Worm (Caenorhabditis elegans) whole organism, L1 larva: ENCODE results near the gene rbm-25.

Experiments
- C04F5.9 ChIP-seq: sonication (generic microtip); optimal IDR thresholded peaks from 2 replicates; lab custom pipeline; 2016; ENCODE audit warnings: missing genetic modification characterization, missing compliant biosample characterization
- F16B12.6 ChIP-seq: fragments of 150-350 bp; optimal IDR thresholded peaks from 2 replicates; lab custom pipeline; 2014; ENCODE audit warnings: missing biosample characterization, missing genetic modification characterization
- Y116A8C.19 ChIP-seq: sonication (generic microtip); optimal IDR thresholded peaks from 2 replicates; lab custom pipeline; 2016; ENCODE audit warnings: missing compliant biosample characterization, missing genetic modification characterization, borderline replicate concordance
- aha-1 ChIP-seq: fragments of 150-350 bp; optimal IDR thresholded peaks from 2 replicates; lab custom pipeline; 2014; ENCODE audit warnings: missing biosample characterization, missing genetic modification characterization
- aly-2 ChIP-seq: fragments of 150-350 bp; optimal IDR thresholded peaks from 2 replicates; lab custom pipeline; 2014; ENCODE audit warnings: missing biosample characterization, missing genetic modification characterization
- ama-1 ChIP-seq: fragments of 150-350 bp; optimal IDR thresholded peaks from 2 replicates; lab custom pipeline; 2014
- blmp-1 ChIP-seq: fragments of 150-350 bp; optimal IDR thresholded peaks from 2 replicates; lab custom pipeline; 2014; ENCODE audit warnings: missing biosample characterization, missing genetic modification characterization
- ceh-8 ChIP-seq: fragments of 200-800 bp; sonication (Bioruptor generic); optimal IDR thresholded peaks from 2 replicates; lab custom pipeline; 2018; ENCODE audit warnings: mild to moderate bottlenecking, missing genetic modification characterization, moderate library complexity, missing compliant biosample characterization
- ceh-90 ChIP-seq: sonication (generic microtip); optimal IDR thresholded peaks from 2 replicates; lab custom pipeline; 2016; ENCODE audit warnings: missing genetic modification characterization, missing compliant biosample characterization
- dpl-1 ChIP-seq, 3 experiments: fragments of 150-350 bp in 2 of 3; sonication (generic microtip) in 1 of 3; optimal IDR thresholded peaks; 2 replicates each; lab custom pipeline; 2014 to 2017; ENCODE audit warnings: missing biosample characterization in 3 of 3, missing genetic modification characterization in 3 of 3, missing genetic modification reagents in 3 of 3
- dsc-1 ChIP-seq: sonication (generic microtip); optimal IDR thresholded peaks from 2 replicates; lab custom pipeline; 2016; ENCODE audit warnings: mild to moderate bottlenecking, missing genetic modification characterization, missing compliant biosample characterization
- efl-1 ChIP-seq, 4 experiments: fragments of 150-350 bp; optimal IDR thresholded peaks in 3 of 4; peaks in 1 of 4; 1 replicate in 1 of 4; 2 replicates in 3 of 4; lab custom pipeline; 2014; ENCODE audit warnings: missing biosample characterization in 2 of 4, missing genetic modification characterization in 2 of 4, missing genetic modification reagents in 2 of 4
- efl-3 ChIP-seq: fragments of 200-800 bp; sonication (Bioruptor generic); optimal IDR thresholded peaks from 2 replicates; lab custom pipeline; 2018; ENCODE audit warnings: mild to moderate bottlenecking, missing genetic modification characterization, missing compliant biosample characterization
- egl-27 ChIP-seq, 2 experiments: fragments of 150-350 bp in 1 of 2; sonication (generic microtip); optimal IDR thresholded peaks; 3 replicates each; lab custom pipeline; 2017 to 2018; ENCODE audit warnings: missing biosample characterization in 2 of 2, missing genetic modification characterization in 2 of 2, missing genetic modification reagents in 2 of 2
- elt-2 ChIP-seq: sonication (generic microtip); optimal IDR thresholded peaks from 2 replicates; lab custom pipeline; 2016; ENCODE audit warnings: missing genetic modification characterization, mild to moderate bottlenecking, inconsistent platforms, missing compliant biosample characterization, missing genetic modification reagents
- elt-3 ChIP-seq, 6 experiments: fragments of 150-350 bp in 1 of 6; sonication (generic microtip); optimal IDR thresholded peaks; 2 replicates each; lab custom pipeline; 2017 to 2018; ENCODE audit warnings: missing biosample characterization in 6 of 6, missing genetic modification characterization in 6 of 6, inconsistent platforms in 1 of 6
- ets-5 ChIP-seq: fragments of 200-800 bp; sonication (Bioruptor generic); IDR thresholded peaks from 2 replicates; pipeline ENCODE4 v1.3.6; 2022; ENCODE audit warnings: missing genetic modification characterization, missing compliant biosample characterization
- fkh-4 ChIP-seq: sonication (generic microtip); optimal IDR thresholded peaks from 2 replicates; lab custom pipeline; 2016; ENCODE audit warnings: missing compliant biosample characterization, missing genetic modification characterization, borderline replicate concordance
- fos-1 ChIP-seq: fragments of 150-350 bp; optimal IDR thresholded peaks from 2 replicates; lab custom pipeline; 2014; ENCODE audit warnings: missing biosample characterization, missing genetic modification characterization
- isw-1 ChIP-seq: fragments of 200-800 bp; sonication (Bioruptor generic); IDR thresholded peaks from 2 replicates; pipeline ENCODE4 v1.3.6; 2022; ENCODE audit warnings: missing genetic modification characterization, missing compliant biosample characterization
- jun-1 ChIP-seq: fragments of 150-350 bp; optimal IDR thresholded peaks from 2 replicates; lab custom pipeline; 2014; ENCODE audit warnings: missing biosample characterization, missing genetic modification reagents, missing genetic modification characterization
- lin-13 ChIP-seq: fragments of 150-350 bp; optimal IDR thresholded peaks from 2 replicates; lab custom pipeline; 2014; ENCODE audit warnings: missing biosample characterization, missing genetic modification reagents, missing genetic modification characterization
- lin-14 ChIP-seq: fragments of 200-800 bp; sonication (Bioruptor generic); optimal IDR thresholded peaks from 2 replicates; lab custom pipeline; 2018; ENCODE audit warnings: mild to moderate bottlenecking, missing genetic modification characterization, moderate library complexity, missing compliant biosample characterization
- lin-15B ChIP-seq: fragments of 150-350 bp; sonication (generic microtip); optimal IDR thresholded peaks from 3 replicates; lab custom pipeline; 2014; ENCODE audit warnings: missing biosample characterization, missing genetic modification characterization
- lin-35 ChIP-seq, 2 experiments: fragments of 150-350 bp; optimal IDR thresholded peaks; 2 replicates each; lab custom pipeline; 2014; ENCODE audit warnings: missing biosample characterization in 2 of 2, missing genetic modification characterization in 2 of 2, missing genetic modification reagents in 2 of 2
- lin-39 ChIP-seq: fragments of 150-350 bp; optimal IDR thresholded peaks from 2 replicates; lab custom pipeline; 2014; ENCODE audit warnings: missing biosample characterization, missing genetic modification reagents, missing genetic modification characterization
- lir-3 ChIP-seq: sonication (generic microtip); optimal IDR thresholded peaks from 2 replicates; lab custom pipeline; 2016; ENCODE audit warnings: mild to moderate bottlenecking, missing genetic modification characterization, moderate library complexity, missing compliant biosample characterization; ENCODE audit not compliant: poor library complexity
- lsy-2 ChIP-seq, 2 experiments: fragments of 150-350 bp; optimal IDR thresholded peaks; 2 replicates each; lab custom pipeline; 2014; ENCODE audit warnings: missing biosample characterization in 2 of 2, missing genetic modification characterization in 2 of 2
- mab-9 ChIP-seq: fragments of 200-800 bp; sonication (Bioruptor generic); IDR thresholded peaks from 2 replicates; pipeline ENCODE4 v1.3.6; 2022; ENCODE audit warnings: missing genetic modification reagents, missing genetic modification characterization, missing compliant biosample characterization
- mep-1 ChIP-seq: fragments of 150-350 bp; optimal IDR thresholded peaks from 2 replicates; lab custom pipeline; 2014; ENCODE audit warnings: missing biosample characterization, missing genetic modification characterization
- nhr-11 ChIP-seq: fragments of 150-350 bp; optimal IDR thresholded peaks from 2 replicates; lab custom pipeline; 2014; ENCODE audit warnings: missing biosample characterization, missing genetic modification characterization
- nhr-12 ChIP-seq: sonication (generic microtip); optimal IDR thresholded peaks from 2 replicates; lab custom pipeline; 2017; ENCODE audit warnings: missing biosample characterization, missing genetic modification characterization
- nhr-19 ChIP-seq: fragments of 200-800 bp; sonication (Bioruptor generic); conservative IDR thresholded peaks from 2 replicates; pipeline ENCODE4 v1.3.6; 2022; ENCODE audit warnings: missing genetic modification characterization, missing compliant biosample characterization
- nhr-20 ChIP-seq: sonication (generic microtip); optimal IDR thresholded peaks from 2 replicates; lab custom pipeline; 2016; ENCODE audit warnings: mild to moderate bottlenecking, missing genetic modification characterization, missing compliant biosample characterization
- nhr-237 ChIP-seq: fragments of 150-350 bp; optimal IDR thresholded peaks from 2 replicates; lab custom pipeline; 2014; ENCODE audit warnings: missing biosample characterization, missing genetic modification characterization
- nhr-47 ChIP-seq: sonication (generic microtip); optimal IDR thresholded peaks from 2 replicates; lab custom pipeline; 2016; ENCODE audit warnings: mild to moderate bottlenecking, missing genetic modification characterization, moderate library complexity, missing compliant biosample characterization
- nhr-71 ChIP-seq: sonication (generic microtip); optimal IDR thresholded peaks from 2 replicates; lab custom pipeline; 2016; ENCODE audit warnings: mild to moderate bottlenecking, missing genetic modification characterization, moderate library complexity, missing compliant biosample characterization
- nhr-76 ChIP-seq: sonication (generic microtip); optimal IDR thresholded peaks from 2 replicates; lab custom pipeline; 2017; ENCODE audit warnings: missing biosample characterization, missing genetic modification characterization
- nhr-77 ChIP-seq: fragments of 150-350 bp; optimal IDR thresholded peaks from 2 replicates; lab custom pipeline; 2014; ENCODE audit warnings: missing biosample characterization, missing genetic modification characterization
- nhr-84 ChIP-seq: sonication (generic microtip); optimal IDR thresholded peaks from 2 replicates; lab custom pipeline; 2017; ENCODE audit warnings: missing biosample characterization, missing genetic modification characterization
- nhr-90 ChIP-seq: sonication (generic microtip); optimal IDR thresholded peaks from 2 replicates; lab custom pipeline; 2016; ENCODE audit warnings: mild to moderate bottlenecking, missing genetic modification characterization, missing compliant biosample characterization; ENCODE audit not compliant: poor library complexity
- pag-3 ChIP-seq: sonication (generic microtip); optimal IDR thresholded peaks from 2 replicates; lab custom pipeline; 2017; ENCODE audit warnings: missing genetic modification characterization, mild to moderate bottlenecking, missing compliant biosample characterization, antibody characterized with exemption, borderline replicate concordance; ENCODE audit not compliant: insufficient read depth
- pax-3 ChIP-seq: fragments of 200-800 bp; sonication (Bioruptor generic); optimal IDR thresholded peaks from 2 replicates; lab custom pipeline; 2018; ENCODE audit warnings: mild to moderate bottlenecking, missing genetic modification characterization, moderate library complexity, missing compliant biosample characterization
- skn-1 ChIP-seq: fragments of 150-350 bp; optimal IDR thresholded peaks from 2 replicates; lab custom pipeline; 2014; ENCODE audit warnings: missing biosample characterization, missing genetic modification characterization
- swsn-7 ChIP-seq: sonication (generic microtip); optimal IDR thresholded peaks from 2 replicates; lab custom pipeline; 2016; ENCODE audit warnings: missing genetic modification characterization, missing compliant biosample characterization
- tlp-1 ChIP-seq: fragments of 150-350 bp; optimal IDR thresholded peaks from 2 replicates; lab custom pipeline; 2014; ENCODE audit warnings: missing biosample characterization, missing genetic modification characterization
- unc-130 ChIP-seq: fragments of 150-350 bp; optimal IDR thresholded peaks from 2 replicates; lab custom pipeline; 2017; ENCODE audit warnings: missing biosample characterization, missing genetic modification characterization, inconsistent platforms
- unc-30 ChIP-seq: sonication (generic microtip); optimal IDR thresholded peaks from 2 replicates; lab custom pipeline; 2017; ENCODE audit warnings: missing biosample characterization, missing genetic modification characterization
- unc-86 ChIP-seq: sonication (generic microtip); optimal IDR thresholded peaks from 2 replicates; lab custom pipeline; 2016; ENCODE audit warnings: missing genetic modification characterization, missing compliant biosample characterization
- unc-98 ChIP-seq: fragments of 200-800 bp; sonication (Bioruptor generic); IDR thresholded peaks from 2 replicates; pipeline ENCODE4 v1.3.6; 2022; ENCODE audit warnings: missing genetic modification characterization, missing compliant biosample characterization
- vab-15 ChIP-seq: sonication (generic microtip); optimal IDR thresholded peaks from 2 replicates; lab custom pipeline; 2017; ENCODE audit warnings: missing genotype, mild to moderate bottlenecking, missing genetic modification characterization, missing compliant biosample characterization
- xbp-1 ChIP-seq: sonication (generic microtip); optimal IDR thresholded peaks from 2 replicates; lab custom pipeline; 2016; ENCODE audit warnings: missing genetic modification characterization, missing compliant biosample characterization
- zag-1 ChIP-seq: fragments of 150-350 bp; optimal IDR thresholded peaks from 2 replicates; lab custom pipeline; 2014; ENCODE audit warnings: missing biosample characterization, missing genetic modification characterization

Gene rbm-25

ce11 chrV:12528919-12529318, 30.9 kb downstream of the rbm-25 start (continued):
- TF ChIP-seq nhr-11 (tag; lab: Kevin White, UChicago) (no peak), skn-1 (tag; lab: Kevin White, UChicago) (no peak), lin-15B (tag; lab: Kevin White, UChicago) (no peak), C04F5.9 (no peak), nhr-84 (tag; lab: Kevin White, UChicago) (no peak), efl-1 (optimal IDR thresholded peaks at IDR 0.05; lab: Kevin White, UChicago) (peak; percentile 47 to 60), efl-1 (GFP tag; optimal IDR thresholded peaks at IDR 0.05 in 1 of 2; lab: Kevin White, UChicago) (peak in 1 of 2 experiments; percentile 92), ceh-8 (GFP tag; lab: Kevin White, UChicago) (no peak), dsc-1 (tag; lab: Kevin White, UChicago) (no peak), ceh-90 (tag; lab: Kevin White, UChicago) (no peak), nhr-19 (peak; percentile 43), fkh-4 (tag; lab: Kevin White, UChicago) (no peak), lin-13 (GFP tag; lab: Kevin White, UChicago) (peak; percentile 26), ets-5 (GFP tag; lab: Robert Waterston, UW) (no peak), nhr-90 (no peak), elt-2 (tag; lab: Kevin White, UChicago) (peak; percentile 13), blmp-1 (peak; percentile 9), dpl-1 (GFP tag; optimal IDR thresholded peaks at IDR 0.05; lab: Kevin White, UChicago) (peak in 1 of 3 experiments; percentile 39), fos-1 (tag; lab: Kevin White, UChicago) (no peak), vab-15 (tag; lab: Kevin White, UChicago) (no peak), nhr-71 (peak; percentile 77), pax-3 (tag; lab: Kevin White, UChicago) (no peak), efl-3 (no peak), F16B12.6 (tag; lab: Kevin White, UChicago) (no peak), unc-86 (tag; lab: Kevin White, UChicago) (no peak), jun-1 (tag; lab: Kevin White, UChicago) (no peak), aly-2 (tag; lab: Kevin White, UChicago) (no peak), isw-1 (peak; percentile 7; the same call in 1 of the 2 replicates), nhr-77 (tag; lab: Kevin White, UChicago) (peak; percentile 32), nhr-76 (tag; lab: Kevin White, UChicago) (no peak), tlp-1 (tag; lab: Kevin White, UChicago) (no peak), lir-3 (no peak), aha-1 (tag; lab: Kevin White, UChicago) (no peak), nhr-47 (tag; lab: Kevin White, UChicago) (peak; percentile 54), elt-3 (tag; optimal IDR thresholded peaks at IDR 0.05; lab: Kevin White, UChicago) (no peak), lin-14 (GFP tag; lab: Kevin White, UChicago) (peak; percentile 90), unc-30 (tag; lab: Kevin White, UChicago) (no peak), nhr-20 (tag; lab: Kevin White, UChicago) (peak; percentile 69), nhr-237 (tag; lab: Kevin White, UChicago) (peak; percentile 27), Y116A8C.19 (tag; lab: Kevin White, UChicago) (no peak), lin-39 (tag; lab: Kevin White, UChicago) (no peak), mep-1 (tag; lab: Kevin White, UChicago) (peak; percentile 72), mab-9 (GFP tag; lab: Robert Waterston, UW) (no peak), pag-3 (tag; lab: Kevin White, UChicago) (peak; percentile 88), zag-1 (tag; lab: Kevin White, UChicago) (no peak), xbp-1 (peak; percentile 26), egl-27 (tag; optimal IDR thresholded peaks at IDR 0.05; lab: Kevin White, UChicago) (peak in 1 of 2 experiments; percentile 65), lin-35 (GFP tag; optimal IDR thresholded peaks at IDR 0.05; lab: Kevin White, UChicago) (peak in 1 of 2 experiments; percentile 31), nhr-12 (no peak), swsn-7 (tag; lab: Kevin White, UChicago) (peak; percentile 39), unc-130 (tag; lab: Kevin White, UChicago) (no peak), lsy-2 (tag; optimal IDR thresholded peaks at IDR 0.05; lab: Kevin White, UChicago) (peak; percentile 60 to 70), unc-98 (GFP tag; lab: Robert Waterston, UW) (no peak), ama-1 (lab: Kevin White, UChicago) (no peak)
